Fruit fly (Drosophila melanogaster): Measurements from ENCODE around the gene Septin4.

Septin4 gene

DNA sequence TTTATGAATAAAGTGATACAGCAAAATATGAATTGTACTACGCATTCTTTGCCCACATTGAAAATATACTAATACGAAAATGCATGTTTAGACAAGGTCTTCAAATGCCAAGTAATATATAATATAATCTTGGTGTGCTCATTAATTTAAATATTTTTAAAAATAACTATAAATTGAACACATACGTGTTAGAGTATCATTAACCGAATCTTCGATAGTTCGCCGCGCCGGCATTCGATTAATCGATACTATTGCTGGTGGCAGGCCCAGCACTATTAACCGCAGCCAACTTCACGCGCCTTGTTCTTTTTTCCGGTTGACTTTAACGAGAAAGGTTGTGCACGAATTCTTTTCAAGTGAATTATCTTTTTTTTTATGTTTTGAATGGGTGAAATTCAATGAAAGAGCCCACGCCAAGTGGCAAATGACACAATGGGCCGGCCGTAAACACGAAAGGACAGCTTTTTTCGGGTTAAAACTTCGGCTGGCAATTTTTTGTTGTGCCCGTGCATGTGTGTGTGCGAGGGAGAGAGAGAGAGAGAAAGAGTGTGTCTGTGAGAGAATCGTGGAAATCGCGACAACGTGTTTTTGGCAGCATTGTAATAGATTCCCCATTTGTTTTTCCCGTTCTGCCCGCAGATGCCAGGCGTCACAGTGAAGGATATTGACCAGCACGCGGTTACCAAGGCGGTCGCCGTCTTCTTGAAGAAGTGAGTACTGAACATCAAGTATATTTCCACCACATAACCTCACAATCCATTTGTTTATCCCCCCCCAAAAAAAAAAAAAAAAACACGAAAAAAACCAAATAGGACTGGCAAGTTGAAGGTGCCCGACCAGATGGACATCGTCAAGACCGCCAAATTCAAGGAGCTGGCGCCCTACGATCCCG lies 57.1 kb downstream of the Septin4 start, which contains the start of gene RpS19a (continued):
- peak; percentile 33; the same call in 1 of the 2 replicates for TF ChIP-seq CG4360 (GFP tag; IDR thresholded peaks at IDR 0.05)
- TF ChIP-seq CG16813 (GFP tag; IDR thresholded peaks at IDR 0.05; ENCODE audit: partially characterized antibody): no peak
- peak; percentile 39; the same call in 1 of the 2 replicates for TF ChIP-seq CG14441 (GFP tag; IDR thresholded peaks at IDR 0.05)
- TF ChIP-seq CG9932 (GFP tag; IDR thresholded peaks at IDR 0.05): peak; percentile 54; the same call in 1 of the 2 replicates
- TF ChIP-seq CG34422 (GFP tag; IDR thresholded peaks at IDR 0.05): peak; percentile 48; the same call in 1 of the 3 replicates
- peak; percentile 88 for TF ChIP-seq BtbVII (GFP tag; optimal IDR thresholded peaks at IDR 0.05)
- no peak; the same call in 1 of the 2 replicates for TF ChIP-seq GATAe (GFP tag; conservative IDR thresholded peaks at IDR 0.05)
- peak; percentile 61; the same call in 1 of the 2 replicates for TF ChIP-seq H2.0 (GFP tag; IDR thresholded peaks at IDR 0.05)
- peak; percentile 95 for TF ChIP-seq MTF-1 (GFP tag; optimal IDR thresholded peaks at IDR 0.05; ENCODE audit: borderline replicate concordance)
- peak; percentile 56 for TF ChIP-seq rib (GFP tag; IDR thresholded peaks at IDR 0.05)
- peak; percentile 97 for TF ChIP-seq Med (GFP tag)
- no peak for TF ChIP-seq Hr39 (optimal IDR thresholded peaks at IDR 0.05)
- TF ChIP-seq mam (GFP tag; optimal IDR thresholded peaks at IDR 0.05): no peak
- peak; percentile 78; the same call in 2 of the 3 replicates for TF ChIP-seq ken (GFP tag; IDR thresholded peaks at IDR 0.05)
- TF ChIP-seq CG16815 (GFP tag; optimal IDR thresholded peaks at IDR 0.05): peak; percentile 1
- TF ChIP-seq dati (GFP tag; IDR thresholded peaks at IDR 0.05): 0 out of 2 replicates have a peak, but pooled peaks have one; percentile 46
- TF ChIP-seq YL-1 (GFP tag; optimal IDR thresholded peaks at IDR 0.05): peak; percentile 94
- TF ChIP-seq Blimp-1 (GFP tag; optimal IDR thresholded peaks at IDR 0.05): peak; percentile 24
- TF ChIP-seq dysf (GFP tag; IDR thresholded peaks at IDR 0.05): peak; percentile 67
- TF ChIP-seq CG15696 (tag; optimal IDR thresholded peaks at IDR 0.05): no peak
- peak; percentile 41 for TF ChIP-seq Camta (GFP tag; optimal IDR thresholded peaks at IDR 0.05)
- peak; percentile 53 for TF ChIP-seq CG13424 (tag; optimal IDR thresholded peaks at IDR 0.05)
- 0 out of 2 replicates have a peak, but pooled peaks have one; percentile 37 for TF ChIP-seq CkIIα-i1 (GFP tag; IDR thresholded peaks at IDR 0.05)
- TF ChIP-seq CG14710 (tag; optimal IDR thresholded peaks at IDR 0.05): peak; percentile 86
- no peak for TF ChIP-seq CG13287 (GFP tag; IDR thresholded peaks at IDR 0.05; ENCODE audit: partially characterized antibody)
- peak; percentile 82 for TF ChIP-seq bcd (GFP tag; optimal IDR thresholded peaks at IDR 0.05)
- peak; percentile 53 for TF ChIP-seq gro (GFP tag; optimal IDR thresholded peaks at IDR 0.05)
- 0 out of 2 replicates have a peak, but pooled peaks have one; percentile 48 for TF ChIP-seq gsb (GFP tag; IDR thresholded peaks at IDR 0.05)
- TF ChIP-seq vfl (GFP tag; optimal IDR thresholded peaks at IDR 0.05): peak; percentile 32
- no peak for TF ChIP-seq oc (tag; optimal IDR thresholded peaks at IDR 0.05)
- peak; percentile 85 for TF ChIP-seq CG17385 (GFP tag; optimal IDR thresholded peaks at IDR 0.05)
- TF ChIP-seq CG3838 (GFP tag; optimal IDR thresholded peaks at IDR 0.05): no peak
- TF ChIP-seq NK7.1 (GFP tag; optimal IDR thresholded peaks at IDR 0.05): peak; percentile 48
- TF ChIP-seq kni (GFP tag; optimal IDR thresholded peaks at IDR 0.05): peak; percentile 85
- no peak for TF ChIP-seq da (GFP tag; optimal IDR thresholded peaks at IDR 0.05)
- TF ChIP-seq Bteb2 (GFP tag; optimal IDR thresholded peaks at IDR 0.05): peak; percentile 36
- TF ChIP-seq CG30403 (GFP tag; optimal IDR thresholded peaks at IDR 0.05): peak; percentile 50
- peak; percentile 92 for TF ChIP-seq otp (GFP tag; IDR thresholded peaks at IDR 0.05)
- TF ChIP-seq CG7357 (GFP tag; IDR thresholded peaks at IDR 0.05): no peak
- TF ChIP-seq CG9437 (GFP tag; optimal IDR thresholded peaks at IDR 0.05): peak; percentile 74
- TF ChIP-seq BEAF-32 (GFP tag; optimal IDR thresholded peaks at IDR 0.05): peak; percentile 82
- TF ChIP-seq Oli (tag; optimal IDR thresholded peaks at IDR 0.05): peak; percentile 62
- TF ChIP-seq CG32767 (GFP tag; IDR thresholded peaks at IDR 0.05): no peak
- peak; percentile 68 for TF ChIP-seq CG6254 (GFP tag; optimal IDR thresholded peaks at IDR 0.05)
- TF ChIP-seq org-1 (GFP tag; optimal IDR thresholded peaks at IDR 0.05): peak; percentile 73
- TF ChIP-seq Optix (GFP tag; IDR thresholded peaks at IDR 0.05): peak; percentile 66; the same call in 2 of the 3 replicates
- TF ChIP-seq Trl (optimal IDR thresholded peaks at IDR 0.05): peak in 1 of 2 experiments; percentile 56
- peak; percentile 58 for TF ChIP-seq Trl (GFP tag; optimal IDR thresholded peaks at IDR 0.05)
- TF ChIP-seq Meics (GFP tag; optimal IDR thresholded peaks at IDR 0.05): peak; percentile 89

Data from whole organism, embryonic.